Worm (Caenorhabditis elegans) whole organism, L1 larva: Measurements from ENCODE around the gene srh-30.
A peak's percentile ranks its signal among the peaks of the same experiment; 100 is the strongest.

Experiments
- C04F5.9 ChIP-seq: sonication (generic microtip); optimal IDR thresholded peaks from 2 replicates; lab custom pipeline; 2016; ENCODE audit warnings: missing genetic modification characterization, missing compliant biosample characterization
- C16A3.4 ChIP-seq: fragments of 150-350 bp; optimal IDR thresholded peaks from 2 replicates; lab custom pipeline; 2014; ENCODE audit warnings: missing biosample characterization, missing genetic modification characterization
- C34B4.2 ChIP-seq: sonication (generic microtip); optimal IDR thresholded peaks from 2 replicates; lab custom pipeline; 2017; ENCODE audit warnings: mild to moderate bottlenecking, missing genetic modification characterization, missing compliant biosample characterization
- F16B12.6 ChIP-seq: fragments of 150-350 bp; optimal IDR thresholded peaks from 2 replicates; lab custom pipeline; 2014; ENCODE audit warnings: missing biosample characterization, missing genetic modification characterization
- Y116A8C.19 ChIP-seq: sonication (generic microtip); optimal IDR thresholded peaks from 2 replicates; lab custom pipeline; 2016; ENCODE audit warnings: missing compliant biosample characterization, missing genetic modification characterization, borderline replicate concordance
- aha-1 ChIP-seq: fragments of 150-350 bp; optimal IDR thresholded peaks from 2 replicates; lab custom pipeline; 2014; ENCODE audit warnings: missing biosample characterization, missing genetic modification characterization
- alr-1 ChIP-seq: fragments of 200-800 bp; sonication (Bioruptor generic); optimal IDR thresholded peaks from 2 replicates; lab custom pipeline; 2018; ENCODE audit warnings: borderline replicate concordance, mild to moderate bottlenecking, missing genetic modification characterization, missing compliant biosample characterization
- ama-1 ChIP-seq: fragments of 150-350 bp; optimal IDR thresholded peaks from 2 replicates; lab custom pipeline; 2014
- ceh-8 ChIP-seq: fragments of 200-800 bp; sonication (Bioruptor generic); optimal IDR thresholded peaks from 2 replicates; lab custom pipeline; 2018; ENCODE audit warnings: mild to moderate bottlenecking, missing genetic modification characterization, moderate library complexity, missing compliant biosample characterization
- ceh-82 ChIP-seq, 3 experiments: fragments of 150-350 bp in 1 of 3; sonication (generic microtip) in 2 of 3; optimal IDR thresholded peaks; 2 replicates each; lab custom pipeline; 2014 to 2017; ENCODE audit warnings: missing biosample characterization in 3 of 3, missing genetic modification characterization in 3 of 3
- ceh-88 ChIP-seq: fragments of 200-800 bp; sonication (Bioruptor generic); IDR thresholded peaks from 2 replicates; pipeline ENCODE4 v1.3.6; 2022; ENCODE audit warnings: missing genetic modification characterization, missing compliant biosample characterization
- ceh-90 ChIP-seq: sonication (generic microtip); optimal IDR thresholded peaks from 2 replicates; lab custom pipeline; 2016; ENCODE audit warnings: missing genetic modification characterization, missing compliant biosample characterization
- ces-1 ChIP-seq: fragments of 150-350 bp; optimal IDR thresholded peaks from 2 replicates; lab custom pipeline; 2014; ENCODE audit warnings: missing biosample characterization, missing genetic modification reagents, missing genetic modification characterization
- dsc-1 ChIP-seq: sonication (generic microtip); optimal IDR thresholded peaks from 2 replicates; lab custom pipeline; 2016; ENCODE audit warnings: mild to moderate bottlenecking, missing genetic modification characterization, missing compliant biosample characterization
- efl-1 ChIP-seq, 4 experiments: fragments of 150-350 bp; optimal IDR thresholded peaks in 3 of 4; peaks in 1 of 4; 1 replicate in 1 of 4; 2 replicates in 3 of 4; lab custom pipeline; 2014; ENCODE audit warnings: missing biosample characterization in 2 of 4, missing genetic modification characterization in 2 of 4, missing genetic modification reagents in 2 of 4
- fkh-10 ChIP-seq: sonication (generic microtip); optimal IDR thresholded peaks from 2 replicates; lab custom pipeline; 2017; ENCODE audit warnings: missing biosample characterization, missing genetic modification reagents, missing genetic modification characterization
- fkh-4 ChIP-seq: sonication (generic microtip); optimal IDR thresholded peaks from 2 replicates; lab custom pipeline; 2016; ENCODE audit warnings: missing compliant biosample characterization, missing genetic modification characterization, borderline replicate concordance
- fkh-8 ChIP-seq: sonication (generic microtip); optimal IDR thresholded peaks from 2 replicates; lab custom pipeline; 2016; ENCODE audit warnings: mild to moderate bottlenecking, missing genetic modification characterization, missing compliant biosample characterization
- fos-1 ChIP-seq: fragments of 150-350 bp; optimal IDR thresholded peaks from 2 replicates; lab custom pipeline; 2014; ENCODE audit warnings: missing biosample characterization, missing genetic modification characterization
- grh-1 ChIP-seq: fragments of 200-800 bp; sonication (Bioruptor generic); IDR thresholded peaks from 2 replicates; pipeline ENCODE4 v1.3.6; 2022; ENCODE audit warnings: missing genetic modification reagents, missing genetic modification characterization, missing compliant biosample characterization
- hlh-17 ChIP-seq: fragments of 200-800 bp; sonication (Bioruptor generic); optimal IDR thresholded peaks from 2 replicates; lab custom pipeline; 2018; ENCODE audit warnings: missing genetic modification characterization, mild to moderate bottlenecking, missing compliant biosample characterization, moderate library complexity, borderline replicate concordance
- hlh-4 ChIP-seq: sonication (generic microtip); optimal IDR thresholded peaks from 2 replicates; lab custom pipeline; 2016; ENCODE audit warnings: mild to moderate bottlenecking, missing genetic modification characterization, missing compliant biosample characterization
- hpl-2 ChIP-seq: fragments of 150-350 bp; optimal IDR thresholded peaks from 2 replicates; lab custom pipeline; 2014; ENCODE audit warnings: missing biosample characterization, missing genetic modification reagents, missing genetic modification characterization
- irx-1 ChIP-seq: sonication (generic microtip); optimal IDR thresholded peaks from 2 replicates; lab custom pipeline; 2016; ENCODE audit warnings: missing genetic modification characterization, missing compliant biosample characterization
- jun-1 ChIP-seq: fragments of 150-350 bp; optimal IDR thresholded peaks from 2 replicates; lab custom pipeline; 2014; ENCODE audit warnings: missing biosample characterization, missing genetic modification reagents, missing genetic modification characterization
- lin-14 ChIP-seq: fragments of 200-800 bp; sonication (Bioruptor generic); optimal IDR thresholded peaks from 2 replicates; lab custom pipeline; 2018; ENCODE audit warnings: mild to moderate bottlenecking, missing genetic modification characterization, moderate library complexity, missing compliant biosample characterization
- lin-15B ChIP-seq: fragments of 150-350 bp; sonication (generic microtip); optimal IDR thresholded peaks from 3 replicates; lab custom pipeline; 2014; ENCODE audit warnings: missing biosample characterization, missing genetic modification characterization
- lin-35 ChIP-seq, 2 experiments: fragments of 150-350 bp; optimal IDR thresholded peaks; 2 replicates each; lab custom pipeline; 2014; ENCODE audit warnings: missing biosample characterization in 2 of 2, missing genetic modification characterization in 2 of 2, missing genetic modification reagents in 2 of 2
- lin-39 ChIP-seq: fragments of 150-350 bp; optimal IDR thresholded peaks from 2 replicates; lab custom pipeline; 2014; ENCODE audit warnings: missing biosample characterization, missing genetic modification reagents, missing genetic modification characterization
- lir-3 ChIP-seq: sonication (generic microtip); optimal IDR thresholded peaks from 2 replicates; lab custom pipeline; 2016; ENCODE audit warnings: mild to moderate bottlenecking, missing genetic modification characterization, moderate library complexity, missing compliant biosample characterization; ENCODE audit not compliant: poor library complexity
- mab-9 ChIP-seq: fragments of 200-800 bp; sonication (Bioruptor generic); IDR thresholded peaks from 2 replicates; pipeline ENCODE4 v1.3.6; 2022; ENCODE audit warnings: missing genetic modification reagents, missing genetic modification characterization, missing compliant biosample characterization
- nhr-11 ChIP-seq: fragments of 150-350 bp; optimal IDR thresholded peaks from 2 replicates; lab custom pipeline; 2014; ENCODE audit warnings: missing biosample characterization, missing genetic modification characterization
- nhr-12 ChIP-seq: sonication (generic microtip); optimal IDR thresholded peaks from 2 replicates; lab custom pipeline; 2017; ENCODE audit warnings: missing biosample characterization, missing genetic modification characterization
- nhr-237 ChIP-seq: fragments of 150-350 bp; optimal IDR thresholded peaks from 2 replicates; lab custom pipeline; 2014; ENCODE audit warnings: missing biosample characterization, missing genetic modification characterization
- nhr-47 ChIP-seq: sonication (generic microtip); optimal IDR thresholded peaks from 2 replicates; lab custom pipeline; 2016; ENCODE audit warnings: mild to moderate bottlenecking, missing genetic modification characterization, moderate library complexity, missing compliant biosample characterization
- nhr-71 ChIP-seq: sonication (generic microtip); optimal IDR thresholded peaks from 2 replicates; lab custom pipeline; 2016; ENCODE audit warnings: mild to moderate bottlenecking, missing genetic modification characterization, moderate library complexity, missing compliant biosample characterization
- nhr-84 ChIP-seq: sonication (generic microtip); optimal IDR thresholded peaks from 2 replicates; lab custom pipeline; 2017; ENCODE audit warnings: missing biosample characterization, missing genetic modification characterization
- nhr-85 ChIP-seq: sonication (generic microtip); peaks from one replicate; lab custom pipeline; 2016; ENCODE audit warnings: missing genetic modification characterization, inconsistent platforms, missing compliant biosample characterization
- nhr-90 ChIP-seq: sonication (generic microtip); optimal IDR thresholded peaks from 2 replicates; lab custom pipeline; 2016; ENCODE audit warnings: mild to moderate bottlenecking, missing genetic modification characterization, missing compliant biosample characterization; ENCODE audit not compliant: poor library complexity
- pag-3 ChIP-seq: sonication (generic microtip); optimal IDR thresholded peaks from 2 replicates; lab custom pipeline; 2017; ENCODE audit warnings: missing genetic modification characterization, mild to moderate bottlenecking, missing compliant biosample characterization, antibody characterized with exemption, borderline replicate concordance; ENCODE audit not compliant: insufficient read depth
- pqm-1 ChIP-seq: sonication (generic microtip); optimal IDR thresholded peaks from 3 replicates; lab custom pipeline; 2017; ENCODE audit warnings: missing biosample characterization, missing genetic modification characterization
- rnt-1 ChIP-seq: sonication (generic microtip); optimal IDR thresholded peaks from 2 replicates; lab custom pipeline; 2016; ENCODE audit warnings: mild to moderate bottlenecking, missing genetic modification characterization, moderate library complexity, missing compliant biosample characterization
- snpc-4 ChIP-seq: fragments of 150-350 bp; optimal IDR thresholded peaks from 2 replicates; lab custom pipeline; 2014; ENCODE audit warnings: missing biosample characterization, missing genetic modification characterization
- sox-4 ChIP-seq: sonication (generic microtip); optimal IDR thresholded peaks from 2 replicates; lab custom pipeline; 2016; ENCODE audit warnings: missing genetic modification characterization, missing compliant biosample characterization
- sptf-1 ChIP-seq: fragments of 150-350 bp; optimal IDR thresholded peaks from 2 replicates; lab custom pipeline; 2014; ENCODE audit warnings: missing biosample characterization, missing genetic modification characterization
- sup-37 ChIP-seq: fragments of 200-800 bp; sonication (Bioruptor generic); optimal IDR thresholded peaks from 2 replicates; lab custom pipeline; 2018; ENCODE audit warnings: mild to moderate bottlenecking, missing genetic modification characterization, missing compliant biosample characterization
- tlp-1 ChIP-seq: fragments of 150-350 bp; optimal IDR thresholded peaks from 2 replicates; lab custom pipeline; 2014; ENCODE audit warnings: missing biosample characterization, missing genetic modification characterization
- unc-30 ChIP-seq: sonication (generic microtip); optimal IDR thresholded peaks from 2 replicates; lab custom pipeline; 2017; ENCODE audit warnings: missing biosample characterization, missing genetic modification characterization
- unc-98 ChIP-seq: fragments of 200-800 bp; sonication (Bioruptor generic); IDR thresholded peaks from 2 replicates; pipeline ENCODE4 v1.3.6; 2022; ENCODE audit warnings: missing genetic modification characterization, missing compliant biosample characterization
- vab-15 ChIP-seq: sonication (generic microtip); optimal IDR thresholded peaks from 2 replicates; lab custom pipeline; 2017; ENCODE audit warnings: missing genotype, mild to moderate bottlenecking, missing genetic modification characterization, missing compliant biosample characterization
- ztf-4 ChIP-seq: fragments of 150-350 bp; optimal IDR thresholded peaks from 2 replicates; lab custom pipeline; 2014; ENCODE audit warnings: missing biosample characterization, missing genetic modification characterization

srh-30 gene

ce11 chrV:6768452-6768929, 3.1 kb downstream of the srh-30 start, which contains the start of the genes T25F10.1 and clik-1 (continued):
- TF ChIP-seq hlh-17 (GFP tag; lab: Kevin White, UChicago) = no peak
- TF ChIP-seq fkh-8 = no peak
- no peak for TF ChIP-seq lin-39 (tag; lab: Kevin White, UChicago)
- TF ChIP-seq ces-1 (GFP tag; lab: Kevin White, UChicago) = no peak
- TF ChIP-seq ceh-8 (GFP tag; lab: Kevin White, UChicago) = no peak
- no peak for TF ChIP-seq fkh-10 (GFP tag; lab: Kevin White, UChicago)
- TF ChIP-seq hlh-4 (tag; lab: Kevin White, UChicago) = no peak
- TF ChIP-seq nhr-90 (tag; lab: Kevin White, UChicago) = no peak
- TF ChIP-seq pqm-1 = no peak
- TF ChIP-seq dsc-1 (tag; lab: Kevin White, UChicago) = peak; percentile 63
- no peak for TF ChIP-seq nhr-84 (tag; lab: Kevin White, UChicago)
- no peak for TF ChIP-seq sptf-1 (tag; lab: Kevin White, UChicago)
- no peak for TF ChIP-seq sox-4
- no peak for TF ChIP-seq lir-3 (tag; lab: Kevin White, UChicago)
- TF ChIP-seq C04F5.9 (tag; lab: Kevin White, UChicago) = no peak
- TF ChIP-seq nhr-237 (tag; lab: Kevin White, UChicago) = no peak
- peak; percentile 46 for TF ChIP-seq sup-37 (GFP tag; lab: Kevin White, UChicago)
- no peak for TF ChIP-seq lin-15B (tag; lab: Kevin White, UChicago)
- TF ChIP-seq fos-1 = no peak
- no peak for TF ChIP-seq ceh-88 (GFP tag; lab: Robert Waterston, UW)
- TF ChIP-seq lin-14 (GFP tag; lab: Kevin White, UChicago) = peak; percentile 83
- TF ChIP-seq C34B4.2 (tag; lab: Kevin White, UChicago) = no peak
- no peak for TF ChIP-seq ztf-4 (tag; lab: Kevin White, UChicago)
- peak; percentile 35 for TF ChIP-seq nhr-85
- TF ChIP-seq Y116A8C.19 (tag; lab: Kevin White, UChicago) = no peak
- TF ChIP-seq snpc-4 (tag; lab: Kevin White, UChicago) = no peak
- no peak for TF ChIP-seq nhr-47 (tag; lab: Kevin White, UChicago)
- TF ChIP-seq tlp-1 (tag; lab: Kevin White, UChicago) = no peak
- TF ChIP-seq grh-1 (GFP tag; lab: Robert Waterston, UW) = no peak
- no peak for TF ChIP-seq unc-30
- no peak for TF ChIP-seq ceh-82 (tag; optimal IDR thresholded peaks at IDR 0.05; lab: Kevin White, UChicago)
- TF ChIP-seq unc-98 (GFP tag; lab: Robert Waterston, UW) = no peak
- no peak for TF ChIP-seq nhr-12 (tag; lab: Kevin White, UChicago)
- TF ChIP-seq nhr-11 (tag; lab: Kevin White, UChicago) = no peak
- no peak for TF ChIP-seq mab-9 (GFP tag; lab: Robert Waterston, UW)
- no peak for TF ChIP-seq efl-1 (optimal IDR thresholded peaks at IDR 0.05; lab: Kevin White, UChicago)
- peak in 1 of 2 experiments; percentile 11 for TF ChIP-seq efl-1 (GFP tag; optimal IDR thresholded peaks at IDR 0.05 in 1 of 2; lab: Kevin White, UChicago)
- TF ChIP-seq, all 84 proteins: peak for 15

- TF ChIP-seq hpl-2 (GFP tag; lab: Kevin White, UChicago) (no peak), alr-1 (no peak), fkh-8 (no peak), nhr-85 (no peak), nhr-237 (tag; lab: Kevin White, UChicago) (no peak), C16A3.4 (no peak), rnt-1 (tag; lab: Kevin White, UChicago) (peak; percentile 52), ama-1 (lab: Kevin White, UChicago) (no peak), aha-1 (tag; lab: Kevin White, UChicago) (no peak), pag-3 (tag; lab: Kevin White, UChicago) (peak; percentile 99), ceh-90 (tag; lab: Kevin White, UChicago) (no peak), fkh-4 (tag; lab: Kevin White, UChicago) (no peak), nhr-71 (tag; lab: Kevin White, UChicago) (peak; percentile 37), lin-39 (tag; lab: Kevin White, UChicago) (no peak), vab-15 (tag; lab: Kevin White, UChicago) (no peak), jun-1 (tag; lab: Kevin White, UChicago) (no peak), lin-14 (GFP tag; lab: Kevin White, UChicago) (peak; percentile 64), lin-35 (GFP tag; optimal IDR thresholded peaks at IDR 0.05; lab: Kevin White, UChicago) (no peak), C04F5.9 (tag; lab: Kevin White, UChicago) (no peak), fkh-10 (GFP tag; lab: Kevin White, UChicago) (no peak), F16B12.6 (tag; lab: Kevin White, UChicago) (no peak), sox-4 (no peak), irx-1 (tag; lab: Kevin White, UChicago) (no peak), grh-1 (GFP tag; lab: Robert Waterston, UW) (no peak)
These were observed 4.0 kb downstream of the srh-30 start for ce11 chrV:6767576-6767975.
